Worm (Caenorhabditis elegans): Measurements from ENCODE around the gene mrpl-49.

mrpl-49 gene

DNA sequence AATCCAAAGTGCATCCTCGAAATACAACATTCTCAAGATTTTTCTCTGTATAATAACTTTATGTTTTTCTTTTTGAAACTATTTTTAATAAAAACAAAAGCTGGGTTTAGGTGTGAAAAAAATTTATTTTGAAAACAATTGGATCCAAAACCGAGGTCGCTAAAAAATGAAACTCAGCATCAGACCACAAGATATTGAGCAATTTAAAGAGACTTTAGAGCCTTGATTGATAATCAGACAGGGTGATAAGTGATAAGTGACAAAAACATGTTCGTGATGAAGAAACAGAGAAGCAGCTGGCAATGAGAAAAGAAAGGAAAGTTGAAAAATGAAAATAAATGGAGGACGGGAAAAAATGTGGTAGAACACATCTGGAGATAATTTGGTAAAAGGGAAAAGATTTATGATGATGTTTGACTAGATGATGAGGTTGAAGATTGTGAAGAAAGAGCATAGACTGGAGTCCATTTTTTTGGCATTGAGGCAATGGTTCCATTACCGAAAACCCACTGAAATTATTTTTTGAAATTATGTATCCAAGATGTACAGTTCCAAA is 23.1 kb downstream of the mrpl-49 start, which contains the start of gene C15C8.6:
TSS of gene C15C8.6 (minus strand) at position 51 of the 556 bp plus-strand sequence.
- TF ChIP-seq cog-1 (tag; optimal IDR thresholded peaks at IDR 0.05) (no peak), klf-2 (GFP tag; conservative IDR thresholded peaks at IDR 0.05) (no peak), ztf-23 (GFP tag; IDR thresholded peaks at IDR 0.05) (no peak), T22C8.4 (GFP tag; IDR thresholded peaks at IDR 0.05) (no peak), ref-1 (GFP tag; conservative IDR thresholded peaks at IDR 0.05) (no peak), ztf-29 (GFP tag; IDR thresholded peaks at IDR 0.05) (no peak), flt-1 (GFP tag; IDR thresholded peaks at IDR 0.05) (no peak), tab-1 (GFP tag; IDR thresholded peaks at IDR 0.05) (no peak), med-1 (GFP tag; optimal IDR thresholded peaks at IDR 0.05; ENCODE audit: insufficient read depth) (no peak)

DNA sequence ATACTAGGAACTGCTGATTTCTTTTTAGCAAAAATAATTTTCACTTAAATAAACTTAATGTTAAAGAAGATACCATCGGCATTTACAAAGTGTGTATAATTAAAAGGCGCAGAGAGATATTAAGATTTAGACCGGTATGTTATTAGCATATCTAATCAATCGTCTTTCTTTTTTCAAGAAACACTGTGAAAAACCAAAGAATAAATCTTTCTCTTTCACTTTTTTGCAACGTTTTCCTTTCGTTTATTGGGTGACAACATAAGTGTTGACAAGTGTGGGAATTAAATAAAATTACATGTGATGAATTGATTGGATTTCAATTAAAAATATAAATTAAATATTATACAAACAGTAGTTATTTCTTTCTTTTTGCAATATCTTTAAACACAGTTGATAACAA is 24.0 kb downstream of the mrpl-49 start, which contains the start of gene C15C8.8:
TSS of gene C15C8.8 (minus strand) at position 101 of the 400 bp plus-strand sequence.
- no peak for TF ChIP-seq ref-1 (GFP tag; conservative IDR thresholded peaks at IDR 0.05)
- TF ChIP-seq ztf-23 (GFP tag; IDR thresholded peaks at IDR 0.05) = no peak
- no peak for TF ChIP-seq tab-1 (GFP tag; IDR thresholded peaks at IDR 0.05)
- TF ChIP-seq T22C8.4 (GFP tag; IDR thresholded peaks at IDR 0.05) = no peak
- TF ChIP-seq flt-1 (GFP tag; IDR thresholded peaks at IDR 0.05) = no peak
- TF ChIP-seq ztf-29 (GFP tag; IDR thresholded peaks at IDR 0.05) = no peak
- no peak for TF ChIP-seq klf-2 (GFP tag; conservative IDR thresholded peaks at IDR 0.05)

DNA sequence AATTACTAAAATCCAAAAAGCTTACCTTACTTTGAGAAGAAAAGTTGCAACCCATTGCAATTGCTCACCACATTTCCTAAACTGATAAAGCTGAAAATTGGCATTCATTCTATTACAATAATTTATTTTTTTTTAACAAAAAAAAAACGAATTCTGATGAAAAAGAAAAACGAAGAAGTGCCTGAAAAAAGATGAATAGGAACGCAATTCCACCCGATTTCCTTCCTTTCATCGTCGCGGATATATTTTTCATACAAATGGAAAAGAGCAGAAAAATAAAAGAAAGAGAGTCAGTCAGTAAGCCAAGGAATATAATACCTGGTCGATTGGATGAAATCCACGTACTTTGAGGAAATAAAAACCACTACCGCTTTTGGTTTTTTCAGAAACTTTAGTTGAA is 26.4 kb downstream of the mrpl-49 start, which contains the start of gene gpa-13:
TSS of gene gpa-13 (minus strand) at position 101 of the 400 bp plus-strand sequence.
- TF ChIP-seq T22C8.4 (GFP tag; IDR thresholded peaks at IDR 0.05) (no peak), cog-1 (tag; optimal IDR thresholded peaks at IDR 0.05) (no peak), klf-2 (GFP tag; conservative IDR thresholded peaks at IDR 0.05) (no peak), med-1 (GFP tag; optimal IDR thresholded peaks at IDR 0.05; ENCODE audit: insufficient read depth) (no peak), ref-1 (GFP tag; conservative IDR thresholded peaks at IDR 0.05) (no peak), ztf-23 (GFP tag; IDR thresholded peaks at IDR 0.05) (no peak), ztf-29 (GFP tag; IDR thresholded peaks at IDR 0.05) (no peak), flt-1 (GFP tag; IDR thresholded peaks at IDR 0.05) (no peak), tab-1 (GFP tag; IDR thresholded peaks at IDR 0.05) (no peak)

DNA sequence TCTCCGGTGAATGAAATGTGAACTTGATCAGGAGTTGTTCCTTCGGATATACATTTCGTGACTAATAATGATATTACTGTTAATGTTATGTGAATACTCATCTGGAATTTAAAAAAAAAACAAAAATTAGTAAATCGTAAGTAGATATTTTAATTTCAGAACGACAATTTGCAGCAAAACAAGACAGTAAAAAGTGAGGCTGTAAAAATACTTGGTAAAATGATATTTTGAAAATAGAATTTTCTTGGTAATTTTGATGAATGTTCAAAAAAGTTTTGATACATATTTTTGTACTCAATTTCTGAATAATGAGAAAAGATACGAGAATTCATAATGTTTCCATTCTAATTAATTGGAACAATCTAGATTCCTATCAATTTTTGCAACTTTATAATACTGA is 31.2 kb downstream of the mrpl-49 start, which contains the start of gene papl-1:
TSS of gene papl-1 (minus strand) at position 101 of the 400 bp plus-strand sequence.
- TF ChIP-seq flt-1 (GFP tag; IDR thresholded peaks at IDR 0.05) (no peak), med-1 (GFP tag; optimal IDR thresholded peaks at IDR 0.05; ENCODE audit: insufficient read depth) (no peak), T22C8.4 (GFP tag; IDR thresholded peaks at IDR 0.05) (no peak), ref-1 (GFP tag; conservative IDR thresholded peaks at IDR 0.05) (no peak), tab-1 (GFP tag; IDR thresholded peaks at IDR 0.05) (no peak), cog-1 (tag; optimal IDR thresholded peaks at IDR 0.05) (no peak), ztf-23 (GFP tag; IDR thresholded peaks at IDR 0.05) (no peak), ztf-29 (GFP tag; IDR thresholded peaks at IDR 0.05) (no peak), klf-2 (GFP tag; conservative IDR thresholded peaks at IDR 0.05) (no peak)

DNA sequence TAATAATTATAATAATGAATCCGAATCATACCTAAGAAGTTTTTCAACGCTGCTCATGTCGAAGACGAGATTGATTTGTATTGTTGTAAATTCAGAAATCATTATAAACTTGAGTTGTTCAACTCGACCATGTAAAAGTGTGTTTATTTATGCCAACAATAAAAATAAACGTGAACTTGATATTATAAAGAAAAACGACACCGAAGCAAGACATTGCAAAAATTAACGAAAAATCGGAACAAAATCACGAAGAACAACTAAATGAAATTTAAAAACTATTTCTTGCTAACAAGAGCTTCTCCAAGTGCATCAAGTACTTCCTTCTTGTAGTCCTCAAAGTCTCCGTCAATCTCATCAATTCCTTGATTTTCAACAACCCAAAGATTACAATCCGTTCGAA is 32.5 kb downstream of the mrpl-49 start, which contains the start of gene F18E2.15:
TSS of gene F18E2.15 (minus strand) at position 101 of the 400 bp plus-strand sequence.
- TF ChIP-seq tab-1 (GFP tag; IDR thresholded peaks at IDR 0.05) (no peak), ztf-29 (GFP tag; IDR thresholded peaks at IDR 0.05) (no peak), T22C8.4 (GFP tag; IDR thresholded peaks at IDR 0.05) (no peak), cog-1 (tag; optimal IDR thresholded peaks at IDR 0.05) (no peak), klf-2 (GFP tag; conservative IDR thresholded peaks at IDR 0.05) (no peak), ref-1 (GFP tag; conservative IDR thresholded peaks at IDR 0.05) (no peak), flt-1 (GFP tag; IDR thresholded peaks at IDR 0.05) (no peak), med-1 (GFP tag; optimal IDR thresholded peaks at IDR 0.05; ENCODE audit: insufficient read depth) (no peak), ztf-23 (GFP tag; IDR thresholded peaks at IDR 0.05) (no peak)

DNA sequence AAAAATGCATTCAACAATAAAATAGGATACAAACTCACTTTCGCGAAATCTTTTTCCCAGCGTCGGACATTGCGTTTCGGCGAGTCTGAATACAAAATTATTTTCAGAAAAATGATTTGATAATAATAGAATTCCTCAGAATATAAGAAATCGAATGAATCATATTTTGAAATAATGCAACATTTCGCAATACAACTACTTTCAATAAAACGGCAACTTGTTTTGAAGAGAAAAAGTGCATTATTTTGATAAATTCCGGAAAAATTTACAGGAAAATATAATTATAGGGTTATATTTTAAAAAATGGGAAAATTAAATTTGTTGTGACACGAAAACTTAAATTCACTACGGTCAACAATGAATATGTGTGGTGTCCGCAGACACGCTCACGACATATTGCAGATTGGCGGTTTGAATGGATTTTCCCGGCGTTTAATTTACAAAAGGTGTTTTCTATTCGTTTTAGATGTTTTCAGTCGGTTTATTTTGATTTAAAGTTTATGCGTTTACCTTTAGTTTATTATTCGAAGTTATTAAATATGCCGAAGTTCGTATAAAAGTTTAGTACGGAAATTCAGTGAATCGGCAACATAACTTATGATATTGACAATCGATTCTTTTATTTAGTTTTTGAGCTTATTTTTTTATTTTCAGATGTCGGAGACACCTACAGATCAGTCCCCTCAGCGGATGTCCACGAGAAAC is 35.0 kb downstream of the mrpl-49 start, which contains the start of the genes abcf-1 and scc-3:
TSS of gene abcf-1 (minus strand) at position 85 of the 705 bp plus-strand sequence.
TSS of gene scc-3 (plus strand) at position 655 of the 705 bp plus-strand sequence.
- no peak for TF ChIP-seq cog-1 (tag; optimal IDR thresholded peaks at IDR 0.05)
- no peak for TF ChIP-seq ztf-29 (GFP tag; IDR thresholded peaks at IDR 0.05)
- no peak for TF ChIP-seq tab-1 (GFP tag; IDR thresholded peaks at IDR 0.05)
- TF ChIP-seq ref-1 (GFP tag; conservative IDR thresholded peaks at IDR 0.05) = no peak
- no peak for TF ChIP-seq klf-2 (GFP tag; conservative IDR thresholded peaks at IDR 0.05)
- no peak for TF ChIP-seq ztf-23 (GFP tag; IDR thresholded peaks at IDR 0.05)

DNA sequence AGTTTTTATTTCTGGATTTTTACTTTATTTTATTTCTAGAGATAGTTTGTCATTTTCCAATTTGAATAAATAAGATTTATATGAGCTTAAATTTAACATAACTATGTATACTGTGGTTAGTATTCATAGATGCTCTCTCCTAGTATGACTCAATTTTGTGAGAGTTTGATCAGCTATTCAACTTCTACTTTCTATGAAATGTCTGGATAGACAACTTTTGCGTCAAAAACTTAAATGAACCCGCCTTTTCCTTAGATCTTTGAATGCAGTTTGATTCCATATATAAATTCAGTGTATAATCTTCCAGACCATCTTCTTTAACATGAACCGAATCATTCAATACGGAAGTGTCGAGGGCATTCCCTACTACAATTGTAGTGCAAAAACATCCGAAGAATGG is 40.5 kb downstream of the mrpl-49 start, which contains the start of gene srt-43:
TSS of gene srt-43 (plus strand) at position 301 of the 400 bp plus-strand sequence.
- no peak for TF ChIP-seq flt-1 (GFP tag; IDR thresholded peaks at IDR 0.05)

DNA sequence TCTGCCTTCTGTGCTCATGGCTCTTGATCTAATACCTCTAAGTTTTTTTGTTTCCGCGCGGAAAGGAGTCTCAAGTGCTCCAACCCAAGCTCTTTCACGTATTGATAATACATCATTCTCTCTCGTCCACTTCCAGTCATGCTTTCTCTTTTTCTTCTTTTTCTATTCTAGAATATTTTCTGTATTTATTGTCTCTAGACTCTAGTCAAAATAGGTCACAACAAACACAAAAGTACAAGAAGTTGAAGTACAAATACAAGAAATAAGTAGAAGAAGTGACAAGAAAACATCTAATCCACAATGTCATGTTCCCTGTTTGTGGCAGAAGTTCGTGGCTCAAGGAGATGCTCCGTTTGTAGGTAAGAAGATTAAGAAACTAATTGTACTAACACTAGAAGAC is 44.8 kb downstream of the mrpl-49 start, which contains the start of gene ZC455.1:
TSS of gene ZC455.1 (plus strand) at position 301 of the 400 bp plus-strand sequence.
- TF ChIP-seq tab-1 (GFP tag; IDR thresholded peaks at IDR 0.05) (no peak), klf-2 (GFP tag; conservative IDR thresholded peaks at IDR 0.05) (no peak), ztf-23 (GFP tag; IDR thresholded peaks at IDR 0.05) (no peak), med-1 (GFP tag; optimal IDR thresholded peaks at IDR 0.05; ENCODE audit: insufficient read depth) (no peak), flt-1 (GFP tag; IDR thresholded peaks at IDR 0.05) (no peak), T22C8.4 (GFP tag; IDR thresholded peaks at IDR 0.05) (no peak), ztf-29 (GFP tag; IDR thresholded peaks at IDR 0.05) (no peak), ref-1 (GFP tag; conservative IDR thresholded peaks at IDR 0.05) (no peak), cog-1 (tag; optimal IDR thresholded peaks at IDR 0.05) (no peak)

DNA sequence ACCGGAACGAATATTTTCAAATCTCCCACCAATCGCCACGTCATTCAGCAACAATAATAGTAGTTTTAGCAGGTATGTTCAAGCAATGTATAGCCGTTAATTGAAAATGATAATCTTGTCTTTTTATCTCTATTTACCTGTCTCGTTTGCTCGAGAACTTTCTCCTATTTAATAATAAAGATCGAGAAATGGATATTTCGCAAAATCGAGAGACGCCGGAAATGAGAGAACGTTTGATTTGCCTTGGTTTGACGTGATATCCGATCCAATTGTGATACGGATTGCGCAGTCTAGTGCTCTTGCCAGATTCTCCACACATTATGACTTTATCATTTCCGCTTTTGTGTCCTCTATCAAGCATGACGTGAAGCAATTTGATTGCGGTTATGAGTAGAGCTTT is 45.4 kb downstream of the mrpl-49 start:
- TF ChIP-seq klf-2 (GFP tag; conservative IDR thresholded peaks at IDR 0.05) (no peak), cog-1 (tag; optimal IDR thresholded peaks at IDR 0.05) (no peak), ztf-23 (GFP tag; IDR thresholded peaks at IDR 0.05) (no peak), T22C8.4 (GFP tag; IDR thresholded peaks at IDR 0.05) (no peak), ref-1 (GFP tag; conservative IDR thresholded peaks at IDR 0.05) (no peak), med-1 (GFP tag; optimal IDR thresholded peaks at IDR 0.05; ENCODE audit: insufficient read depth) (no peak), flt-1 (GFP tag; IDR thresholded peaks at IDR 0.05) (no peak), tab-1 (GFP tag; IDR thresholded peaks at IDR 0.05) (no peak), ztf-29 (GFP tag; IDR thresholded peaks at IDR 0.05) (no peak)

Measured in whole organism, midembryonic.